Fruit fly (Drosophila melanogaster) whole organism, embryonic: ENCODE results near the gene hyd.
A peak's percentile ranks its signal among the peaks of the same experiment; 100 is the strongest.

Experiments used
- Aef1 ChIP-seq: fragments of 200-800 bp; sonication (Bioruptor generic); IDR thresholded peaks from 3 replicates; pipeline ENCODE4 v1.3.6; 2022; ENCODE audit warnings: missing biosample characterization, missing genetic modification characterization
- Atf3 ChIP-seq: fragments of 200-800 bp; sonication (Bioruptor generic); optimal IDR thresholded peaks from 3 replicates; lab custom pipeline; 2016; ENCODE audit warnings: missing biosample characterization, missing genetic modification characterization
- Bgb ChIP-seq: fragments of 200-800 bp; sonication (Bioruptor generic); IDR thresholded peaks from 2 replicates; pipeline ENCODE4 v1.3.6; 2022; ENCODE audit warnings: missing biosample characterization, missing genetic modification characterization; ENCODE audit not compliant: partially characterized antibody
- CG11560 ChIP-seq: fragments of 200-800 bp; sonication (Bioruptor generic); IDR thresholded peaks from 3 replicates; pipeline ENCODE4 v1.3.6; 2022; ENCODE audit warnings: missing biosample characterization, missing genetic modification characterization
- CG11696 ChIP-seq: fragments of 200-800 bp; sonication (Bioruptor generic); IDR thresholded peaks from 2 replicates; pipeline ENCODE4 v1.3.6; 2022; ENCODE audit warnings: missing biosample characterization, missing genetic modification characterization
- CG12299 ChIP-seq: fragments of 200-800 bp; sonication (Bioruptor generic); optimal IDR thresholded peaks from 2 replicates; lab custom pipeline; 2018; ENCODE audit warnings: missing biosample characterization, mild to moderate bottlenecking, missing genetic modification characterization
- CG12769 ChIP-seq: fragments of 200-800 bp; sonication (Bioruptor generic); optimal IDR thresholded peaks from 2 replicates; lab custom pipeline; 2019; ENCODE audit warnings: missing biosample characterization, mild to moderate bottlenecking, missing genetic modification characterization, moderate library complexity
- CG12942 ChIP-seq: fragments of 200-800 bp; sonication (Bioruptor generic); optimal IDR thresholded peaks from 3 replicates; lab custom pipeline; 2016; ENCODE audit warnings: missing biosample characterization, missing genetic modification characterization
- CG14667 ChIP-seq: fragments of 200-800 bp; sonication (Bioruptor generic); IDR thresholded peaks from 2 replicates; pipeline ENCODE4 v1.3.6; 2022; ENCODE audit warnings: missing biosample characterization, missing genetic modification characterization
- CG14710 ChIP-seq: fragments of 200-800 bp; sonication (Bioruptor generic); optimal IDR thresholded peaks from 3 replicates; lab custom pipeline; 2019; ENCODE audit warnings: missing biosample characterization, mild to moderate bottlenecking, missing genetic modification characterization, moderate library complexity
- CG15479 ChIP-seq: fragments of 200-800 bp; sonication (Bioruptor generic); optimal IDR thresholded peaks from 3 replicates; lab custom pipeline; 2019; ENCODE audit warnings: missing biosample characterization, mild to moderate bottlenecking, missing genetic modification characterization, moderate library complexity
- CG1792 ChIP-seq: fragments of 200-800 bp; sonication (Bioruptor generic); optimal IDR thresholded peaks from 2 replicates; lab custom pipeline; 2016; ENCODE audit warnings: missing biosample characterization, missing genetic modification characterization
- CG2875 ChIP-seq: fragments of 200-800 bp; sonication (Bioruptor generic); optimal IDR thresholded peaks from 2 replicates; lab custom pipeline; 2017; ENCODE audit warnings: missing biosample characterization, mild to moderate bottlenecking, missing genetic modification characterization, missing genetic modification reagents
- CG4730 ChIP-seq: fragments of 200-800 bp; sonication (Bioruptor generic); IDR thresholded peaks from 2 replicates; pipeline ENCODE4 v1.3.6; 2022; ENCODE audit warnings: missing biosample characterization, missing genetic modification characterization
- Fer3 ChIP-seq: fragments of 200-800 bp; sonication (Bioruptor generic); optimal IDR thresholded peaks from 2 replicates; lab custom pipeline; 2018; ENCODE audit warnings: missing biosample characterization, mild to moderate bottlenecking, missing genetic modification characterization, moderate library complexity
- Gsc ChIP-seq: fragments of 200-800 bp; sonication (Bioruptor generic); IDR thresholded peaks from 2 replicates; pipeline ENCODE4 v1.3.6; 2022; ENCODE audit warnings: missing biosample characterization, missing genetic modification characterization
- Gug ChIP-seq: fragments of 200-800 bp; sonication (Bioruptor generic); IDR thresholded peaks from 4 replicates; pipeline ENCODE4 v1.3.6; 2022; ENCODE audit warnings: missing biosample characterization, missing genetic modification characterization
- HHEX ChIP-seq: fragments of 200-800 bp; sonication (Bioruptor generic); optimal IDR thresholded peaks from 3 replicates; lab custom pipeline; 2017; ENCODE audit warnings: missing biosample characterization, mild to moderate bottlenecking, missing genetic modification characterization, missing genetic modification reagents
- Nf-YA ChIP-seq: fragments of 200-800 bp; sonication (Bioruptor generic); IDR thresholded peaks from 2 replicates; pipeline ENCODE4 v1.3.6; 2022; ENCODE audit warnings: missing biosample characterization, missing genetic modification characterization
- Nf-YC ChIP-seq: fragments of 200-800 bp; optimal IDR thresholded peaks from 3 replicates; lab custom pipeline; 2019; ENCODE audit warnings: missing biosample characterization, mild to moderate bottlenecking, missing genetic modification characterization, moderate library complexity
- Rx ChIP-seq: fragments of 200-800 bp; sonication (Bioruptor generic); IDR thresholded peaks from 2 replicates; pipeline ENCODE4 v1.3.6; 2022; ENCODE audit warnings: missing biosample characterization, missing genetic modification characterization
- Sin3A ChIP-seq: fragments of >200 bp; optimal IDR thresholded peaks from 2 replicates; lab custom pipeline; 2018
- Spps ChIP-seq: fragments of 200-800 bp; sonication (Bioruptor generic); optimal IDR thresholded peaks from 2 replicates; lab custom pipeline; 2018; ENCODE audit warnings: missing biosample characterization, mild to moderate bottlenecking, missing genetic modification characterization
- Taf1 ChIP-seq: fragments of 200-800 bp; sonication (Bioruptor generic); IDR thresholded peaks from 2 replicates; pipeline ENCODE4 v1.3.6; 2022; ENCODE audit warnings: missing biosample characterization, missing genetic modification characterization
- Xbp1 ChIP-seq: fragments of 200-800 bp; sonication (Bioruptor generic); optimal IDR thresholded peaks from 3 replicates; lab custom pipeline; 2016; ENCODE audit warnings: missing biosample characterization, mild to moderate bottlenecking, missing genetic modification characterization
- aop ChIP-seq: fragments of 200-800 bp; sonication (Bioruptor generic); IDR thresholded peaks from 2 replicates; pipeline ENCODE4 v1.3.6; 2022; ENCODE audit warnings: missing biosample characterization, missing genetic modification characterization
- cas ChIP-seq: fragments of 200-800 bp; sonication (Bioruptor generic); IDR thresholded peaks from 2 replicates; pipeline ENCODE4 v1.3.6; 2022; ENCODE audit warnings: missing biosample characterization, missing genetic modification characterization
- chinmo ChIP-seq: fragments of 200-800 bp; sonication (Bioruptor generic); IDR thresholded peaks from 4 replicates; pipeline ENCODE4 v1.3.6; 2022; ENCODE audit warnings: missing biosample characterization, missing genetic modification characterization; ENCODE audit not compliant: partially characterized antibody
- crol ChIP-seq: fragments of 200-800 bp; sonication (Bioruptor generic); IDR thresholded peaks from 2 replicates; pipeline ENCODE4 v1.3.6; 2022; ENCODE audit warnings: missing biosample characterization, missing genetic modification characterization
- ems ChIP-seq: fragments of 200-800 bp; sonication (Bioruptor generic); optimal IDR thresholded peaks from 3 replicates; lab custom pipeline; 2016; ENCODE audit warnings: missing biosample characterization, missing genetic modification characterization
- esg ChIP-seq: fragments of 200-800 bp; sonication (Bioruptor generic); conservative IDR thresholded peaks from 2 replicates; pipeline ENCODE4 v1.3.6; 2022; ENCODE audit warnings: missing biosample characterization, missing genetic modification characterization
- gcm ChIP-seq: fragments of 200-800 bp; sonication (Bioruptor generic); optimal IDR thresholded peaks from 2 replicates; lab custom pipeline; 2019; ENCODE audit warnings: missing biosample characterization, mild to moderate bottlenecking, missing genetic modification characterization, moderate library complexity
- jigr1 ChIP-seq: fragments of 200-800 bp; sonication (Bioruptor generic); IDR thresholded peaks from 3 replicates; pipeline ENCODE4 v1.3.6; 2022; ENCODE audit warnings: missing biosample characterization, missing genetic modification characterization
- oc ChIP-seq: fragments of 200-800 bp; sonication (Bioruptor generic); optimal IDR thresholded peaks from 2 replicates; lab custom pipeline; 2018; ENCODE audit warnings: missing biosample characterization, mild to moderate bottlenecking, missing genetic modification characterization, moderate library complexity
- odd ChIP-seq: fragments of 200-800 bp; sonication (Bioruptor generic); optimal IDR thresholded peaks from 2 replicates; lab custom pipeline; 2017; ENCODE audit warnings: missing biosample characterization, mild to moderate bottlenecking, missing genetic modification characterization
- p53 ChIP-seq: fragments of 200-800 bp; sonication (Bioruptor generic); optimal IDR thresholded peaks from 2 replicates; lab custom pipeline; 2016; ENCODE audit warnings: missing biosample characterization, missing genetic modification characterization
- pan ChIP-seq, 4 experiments: fragments of >200 bp in 3 of 4; fragments of 200-800 bp in 1 of 4; sonication (Bioruptor generic) in 1 of 4; optimal IDR thresholded peaks in 3 of 4; IDR thresholded peaks in 1 of 4; 2 replicates each; pipeline versions ENCODE4 v1.3.6 to Lab custom; 2017 to 2022; ENCODE audit warnings: missing biosample characterization in 2 of 4, missing genetic modification characterization in 2 of 4, mixed read lengths in 1 of 4
- prd ChIP-seq, 3 experiments: fragments of >200 bp in 2 of 3; fragments of 200-800 bp in 1 of 3; sonication (Bioruptor generic) in 1 of 3; optimal IDR thresholded peaks in 2 of 3; IDR thresholded peaks in 1 of 3; 2 replicates in 2 of 3; 3 replicates in 1 of 3; pipeline versions ENCODE4 v1.3.6 to Lab custom; 2017 to 2022; ENCODE audit warnings: missing biosample characterization in 1 of 3, missing genetic modification characterization in 1 of 3
- ro ChIP-seq: fragments of 200-800 bp; sonication (Bioruptor generic); IDR thresholded peaks from 2 replicates; pipeline ENCODE4 v1.3.6; 2022; ENCODE audit warnings: missing biosample characterization, missing genetic modification characterization
- row ChIP-seq: fragments of 200-800 bp; sonication (Bioruptor generic); IDR thresholded peaks from 3 replicates; pipeline ENCODE4 v1.3.6; 2022; ENCODE audit warnings: missing biosample characterization, missing genetic modification characterization
- sens ChIP-seq: fragments of 200-800 bp; sonication (Bioruptor generic); peaks from one replicate; lab custom pipeline; 2016; ENCODE audit warnings: missing biosample characterization, missing genetic modification characterization
- sens-2 ChIP-seq: fragments of 200-800 bp; sonication (Bioruptor generic); IDR thresholded peaks from 2 replicates; pipeline ENCODE4 v1.3.6; 2022; ENCODE audit warnings: missing biosample characterization, missing genetic modification characterization
- so ChIP-seq: fragments of 200-800 bp; sonication (Bioruptor generic); IDR thresholded peaks from 3 replicates; pipeline ENCODE4 v1.3.6; 2022; ENCODE audit warnings: missing biosample characterization, missing genetic modification characterization
- sob ChIP-seq: fragments of 200-800 bp; sonication (Bioruptor generic); IDR thresholded peaks from 2 replicates; pipeline ENCODE4 v1.3.6; 2022; ENCODE audit warnings: missing biosample characterization, missing genetic modification characterization
- tin ChIP-seq: fragments of 200-800 bp; sonication (Bioruptor generic); optimal IDR thresholded peaks from 3 replicates; lab custom pipeline; 2016; ENCODE audit warnings: missing biosample characterization, missing genetic modification characterization
- ttk ChIP-seq: fragments of 200-800 bp; sonication (Bioruptor generic); IDR thresholded peaks from 2 replicates; pipeline ENCODE4 v2.1.2; 2022; ENCODE audit warnings: missing biosample characterization, missing genetic modification characterization
- unc-4 ChIP-seq: fragments of 200-800 bp; sonication (Bioruptor generic); IDR thresholded peaks from 2 replicates; pipeline ENCODE4 v1.3.6; 2022; ENCODE audit warnings: missing biosample characterization, missing genetic modification characterization; ENCODE audit not compliant: partially characterized antibody

The hyd gene

dm6 chr3R:9767620-9768592 is 42.5 kb upstream of the hyd start, which contains the start of gene Naa80 (continued):
- TF ChIP-seq p53 (peak; percentile 67), Nf-YC (tag; lab: Kevin White, UChicago) (peak; percentile 52), sens-2 (no peak), HHEX (peak; percentile 66), tin (GFP tag; lab: Kevin White, UChicago) (peak; percentile 71), esg (GFP tag; lab: Robert Waterston, UW) (no peak), row (GFP tag; lab: Robert Waterston, UW) (peak; percentile 48; the same call in 2 of the 3 replicates), Sin3A (lab: Kevin White, UChicago) (peak; percentile 76), sens (GFP tag; lab: Kevin White, UChicago) (peak; percentile 85), CG15479 (GFP tag; lab: Kevin White, UChicago) (no peak), Rx (GFP tag; lab: Robert Waterston, UW) (peak; percentile 70), Atf3 (GFP tag; lab: Kevin White, UChicago) (peak; percentile 45), CG1792 (GFP tag; lab: Kevin White, UChicago) (peak; percentile 25), odd (GFP tag; lab: Kevin White, UChicago) (no peak), unc-4 (GFP tag; lab: Robert Waterston, UW) (no peak; the same call in 1 of the 2 replicates), gcm (GFP tag; lab: Kevin White, UChicago) (no peak), prd (optimal IDR thresholded peaks at IDR 0.05; lab: Kevin White, UChicago) (no peak), prd (GFP tag; IDR thresholded peaks at IDR 0.05; lab: Robert Waterston, UW) (peak; percentile 61; the same call in 2 of the 3 replicates), CG12942 (GFP tag; lab: Kevin White, UChicago) (peak; percentile 69), Spps (tag; lab: Kevin White, UChicago) (no peak), cas (peak; percentile 26; the same call in 1 of the 2 replicates), sob (GFP tag; lab: Robert Waterston, UW) (peak; percentile 86), Taf1 (GFP tag; lab: Robert Waterston, UW) (no peak), Nf-YA (GFP tag; lab: Robert Waterston, UW) (no peak), ems (GFP tag; lab: Kevin White, UChicago) (peak; percentile 75), ro (GFP tag; lab: Robert Waterston, UW) (no peak), CG2875 (GFP tag; lab: Kevin White, UChicago) (no peak), aop (no peak), CG12769 (tag; lab: Kevin White, UChicago) (peak; percentile 88), CG11696 (GFP tag; lab: Robert Waterston, UW) (no peak), CG14710 (tag; lab: Kevin White, UChicago) (peak; percentile 43), so (GFP tag; lab: Robert Waterston, UW) (no peak), Aef1 (GFP tag; lab: Robert Waterston, UW) (peak; percentile 37; the same call in 1 of the 3 replicates), pan (optimal IDR thresholded peaks at IDR 0.05; lab: Kevin White, UChicago) (no peak), pan (GFP tag; optimal IDR thresholded peaks at IDR 0.05 in 1 of 2, IDR thresholded peaks at IDR 0.05 in 1 of 2) (peak in 1 of 2 experiments; percentile 54), chinmo (GFP tag; lab: Robert Waterston, UW) (0 out of 4 replicates have a peak, but pooled peaks have one; percentile 22), Bgb (GFP tag; lab: Robert Waterston, UW) (peak; percentile 66), CG12299 (tag; lab: Kevin White, UChicago) (peak; percentile 31), jigr1 (GFP tag; lab: Robert Waterston, UW) (no peak), CG14667 (no peak; the same call in 1 of the 2 replicates), oc (tag; lab: Kevin White, UChicago) (no peak), CG11560 (no peak), Fer3 (tag; lab: Kevin White, UChicago) (peak; percentile 45), ttk (GFP tag; lab: Robert Waterston, UW) (peak; percentile 46), crol (GFP tag; lab: Robert Waterston, UW) (0 out of 2 replicates have a peak, but pooled peaks have one; percentile 20), Gsc (GFP tag; lab: Robert Waterston, UW) (no peak), Gug (GFP tag; lab: Robert Waterston, UW) (peak; percentile 50; the same call in 2 of the 4 replicates), Xbp1 (GFP tag; lab: Kevin White, UChicago) (peak; percentile 73), CG4730 (GFP tag; lab: Robert Waterston, UW) (no peak)
